Worm (Caenorhabditis elegans) whole organism, L2 larva: ENCODE results near the gene ipp-5.
A peak's percentile ranks its signal among the peaks of the same experiment; 100 is the strongest.

Experiments used
- ZK546.5 ChIP-seq: sonication (generic microtip); optimal IDR thresholded peaks from 2 replicates; lab custom pipeline; 2017; ENCODE audit warnings: missing biosample characterization, missing genetic modification characterization
- crh-2 ChIP-seq: sonication (generic microtip); optimal IDR thresholded peaks from 2 replicates; lab custom pipeline; 2017; ENCODE audit warnings: missing biosample characterization, missing genetic modification characterization
- fos-1 ChIP-seq: fragments of 150-350 bp; optimal IDR thresholded peaks from 2 replicates; lab custom pipeline; 2014; ENCODE audit warnings: missing biosample characterization, missing genetic modification characterization
- lin-11 ChIP-seq: fragments of 150-350 bp; sonication (generic microtip); optimal IDR thresholded peaks from 2 replicates; lab custom pipeline; 2014; ENCODE audit warnings: missing biosample characterization, missing genetic modification characterization, inconsistent platforms, mixed read lengths
- lin-39 ChIP-seq: fragments of 150-350 bp; optimal IDR thresholded peaks from 2 replicates; lab custom pipeline; 2014; ENCODE audit warnings: missing biosample characterization, missing genetic modification reagents, missing genetic modification characterization
- lsy-2 ChIP-seq, 2 experiments: fragments of 150-350 bp in 1 of 2; sonication (generic microtip) in 1 of 2; optimal IDR thresholded peaks; 2 replicates each; lab custom pipeline; 2014 to 2017; ENCODE audit warnings: missing biosample characterization in 2 of 2, missing genetic modification characterization in 2 of 2
- nhr-12 ChIP-seq: fragments of 150-350 bp; optimal IDR thresholded peaks from 2 replicates; lab custom pipeline; 2014; ENCODE audit warnings: missing biosample characterization, missing genetic modification characterization
- nhr-237 ChIP-seq: fragments of 150-350 bp; optimal IDR thresholded peaks from 2 replicates; lab custom pipeline; 2014; ENCODE audit warnings: missing biosample characterization, missing genetic modification characterization
- nhr-6 ChIP-seq: fragments of 150-350 bp; optimal IDR thresholded peaks from 2 replicates; lab custom pipeline; 2014; ENCODE audit warnings: missing biosample characterization, missing genetic modification characterization
- nhr-77 ChIP-seq: fragments of 150-350 bp; optimal IDR thresholded peaks from 2 replicates; lab custom pipeline; 2014; ENCODE audit warnings: missing biosample characterization, missing genetic modification characterization
- snpc-4 ChIP-seq: fragments of 150-350 bp; optimal IDR thresholded peaks from 2 replicates; lab custom pipeline; 2014; ENCODE audit warnings: missing biosample characterization, missing genetic modification characterization
- zag-1 ChIP-seq: fragments of 150-350 bp; optimal IDR thresholded peaks from 2 replicates; lab custom pipeline; 2014; ENCODE audit warnings: missing biosample characterization, missing genetic modification characterization

ce11 chrX:6041995-6042481 lies 10.8 kb downstream of the ipp-5 start:
- TF ChIP-seq nhr-237 (tag; lab: Kevin White, UChicago): no peak
- TF ChIP-seq nhr-6: peak; percentile 74
- TF ChIP-seq snpc-4 (tag; lab: Kevin White, UChicago): no peak
- no peak for TF ChIP-seq nhr-12 (tag; lab: Kevin White, UChicago)
- no peak for TF ChIP-seq nhr-77 (tag; lab: Kevin White, UChicago)
- no peak for TF ChIP-seq lin-39
- peak; percentile 75 for TF ChIP-seq fos-1 (tag; lab: Kevin White, UChicago)
- peak; percentile 82 for TF ChIP-seq crh-2
- no peak for TF ChIP-seq ZK546.5 (tag; lab: Kevin White, UChicago)
- TF ChIP-seq lin-11: no peak
- peak in 1 of 2 experiments; percentile 68 for TF ChIP-seq lsy-2 (tag; optimal IDR thresholded peaks at IDR 0.05; lab: Kevin White, UChicago)
- TF ChIP-seq zag-1: no peak
